Worm (Caenorhabditis elegans) whole organism, L4/young adult: ENCODE data around the gene lfi-1.

Source experiments
- W03F9.2 ChIP-seq: fragments of 150-350 bp; optimal IDR thresholded peaks from 2 replicates; lab custom pipeline; 2014; ENCODE audit warnings: missing biosample characterization, missing genetic modification characterization
- dao-5 ChIP-seq: sonication (generic microtip); optimal IDR thresholded peaks from 2 replicates; lab custom pipeline; 2016; ENCODE audit warnings: missing genotype, missing genetic modification characterization, moderate library complexity, missing compliant biosample characterization
- him-1 ChIP-seq: sonication (generic microtip); optimal IDR thresholded peaks from 2 replicates; lab custom pipeline; 2016; ENCODE audit warnings: missing genotype, missing genetic modification reagents, missing genetic modification characterization, missing compliant biosample characterization

- TF ChIP-seq him-1 (tag; lab: Kevin White, UChicago) (no peak), W03F9.2 (tag; lab: Kevin White, UChicago) (no peak), dao-5 (tag; lab: Kevin White, UChicago) (no peak)
Observed at ce11 chrX:5026461-5026860, 49.8 kb downstream of the lfi-1 start.
